Worm (Caenorhabditis elegans) whole organism, mixed stage, embryonic: ENCODE measurements around the gene C17E7.4.

ENCODE experiments used
- M03D4.4 ChIP-seq: sonication (generic microtip); optimal IDR thresholded peaks from 2 replicates; lab custom pipeline; 2017; ENCODE audit warnings: mild to moderate bottlenecking, missing genetic modification characterization, missing compliant biosample characterization
- bed-3 ChIP-seq: fragments of 200-800 bp; sonication (Bioruptor generic); optimal IDR thresholded peaks from 3 replicates; lab custom pipeline; 2018; ENCODE audit warnings: mild to moderate bottlenecking, missing genetic modification characterization, moderate library complexity, missing compliant biosample characterization
- blmp-1 ChIP-seq: fragments of 150-350 bp; optimal IDR thresholded peaks from 2 replicates; lab custom pipeline; 2014; ENCODE audit warnings: missing biosample characterization, missing genetic modification characterization
- ceh-39 ChIP-seq: fragments of 150-350 bp; optimal IDR thresholded peaks from 2 replicates; lab custom pipeline; 2014; ENCODE audit warnings: missing biosample characterization, missing genetic modification characterization
- ceh-43 ChIP-seq: fragments of 200-800 bp; sonication (Bioruptor generic); optimal IDR thresholded peaks from 2 replicates; lab custom pipeline; 2018; ENCODE audit warnings: mild to moderate bottlenecking, missing genetic modification characterization, moderate library complexity, missing compliant biosample characterization
- ceh-83 ChIP-seq: fragments of 200-800 bp; sonication (Bioruptor generic); optimal IDR thresholded peaks from 2 replicates; lab custom pipeline; 2018; ENCODE audit warnings: mild to moderate bottlenecking, missing genetic modification characterization, missing compliant biosample characterization
- ces-1 ChIP-seq: fragments of 150-350 bp; optimal IDR thresholded peaks from 2 replicates; lab custom pipeline; 2014; ENCODE audit warnings: missing biosample characterization, missing genetic modification reagents, missing genetic modification characterization
- elt-1 ChIP-seq: sonication (generic microtip); optimal IDR thresholded peaks from 2 replicates; lab custom pipeline; 2017; ENCODE audit warnings: missing genetic modification characterization, mild to moderate bottlenecking, missing compliant biosample characterization, antibody characterized with exemption, moderate library complexity, borderline replicate concordance; ENCODE audit not compliant: insufficient read depth
- elt-3 ChIP-seq: fragments of 150-350 bp; optimal IDR thresholded peaks from 2 replicates; lab custom pipeline; 2014; ENCODE audit warnings: missing biosample characterization, missing genetic modification characterization
- ham-2 ChIP-seq: fragments of 200-800 bp; sonication (Bioruptor generic); optimal IDR thresholded peaks from 2 replicates; lab custom pipeline; 2018; ENCODE audit warnings: mild to moderate bottlenecking, missing genetic modification characterization, missing compliant biosample characterization
- hlh-1 ChIP-seq: fragments of 150-350 bp; optimal IDR thresholded peaks from 2 replicates; lab custom pipeline; 2014; ENCODE audit warnings: missing biosample characterization, missing genetic modification reagents, missing genetic modification characterization
- lin-13 ChIP-seq: fragments of 150-350 bp; optimal IDR thresholded peaks from 2 replicates; lab custom pipeline; 2014; ENCODE audit warnings: missing biosample characterization, missing genetic modification characterization
- lsy-2 ChIP-seq: fragments of 150-350 bp; optimal IDR thresholded peaks from 2 replicates; lab custom pipeline; 2014; ENCODE audit warnings: missing biosample characterization, missing genetic modification characterization
- mab-5 ChIP-seq: fragments of 150-350 bp; optimal IDR thresholded peaks from 2 replicates; lab custom pipeline; 2014; ENCODE audit warnings: missing biosample characterization, missing genetic modification characterization
- mep-1 ChIP-seq: fragments of 150-350 bp; optimal IDR thresholded peaks from 2 replicates; lab custom pipeline; 2017; ENCODE audit warnings: missing biosample characterization, missing genetic modification reagents, missing genetic modification characterization, inconsistent platforms
- mls-2 ChIP-seq: sonication (generic microtip); optimal IDR thresholded peaks from 2 replicates; lab custom pipeline; 2016; ENCODE audit warnings: mild to moderate bottlenecking, missing genetic modification characterization, moderate library complexity, missing compliant biosample characterization
- nhr-12 ChIP-seq: fragments of 150-350 bp; optimal IDR thresholded peaks from 2 replicates; lab custom pipeline; 2014; ENCODE audit warnings: missing biosample characterization, missing genetic modification characterization
- nhr-2 ChIP-seq: fragments of 150-350 bp; optimal IDR thresholded peaks from 2 replicates; lab custom pipeline; 2014; ENCODE audit warnings: missing biosample characterization, missing genetic modification characterization
- nhr-237 ChIP-seq: fragments of 150-350 bp; optimal IDR thresholded peaks from 2 replicates; lab custom pipeline; 2014; ENCODE audit warnings: missing biosample characterization, missing genetic modification characterization
- nhr-28 ChIP-seq: fragments of 150-350 bp; optimal IDR thresholded peaks from 2 replicates; lab custom pipeline; 2014; ENCODE audit warnings: missing biosample characterization, missing genetic modification characterization
- nhr-76 ChIP-seq: sonication (generic microtip); optimal IDR thresholded peaks from 2 replicates; lab custom pipeline; 2017; ENCODE audit warnings: missing biosample characterization, missing genetic modification characterization
- pha-4 ChIP-seq: fragments of 150-350 bp; optimal IDR thresholded peaks from 2 replicates; lab custom pipeline; 2018; ENCODE audit warnings: missing biosample characterization, missing genetic modification reagents, missing genetic modification characterization
- sem-2 ChIP-seq: fragments of 200-800 bp; sonication (Bioruptor generic); optimal IDR thresholded peaks from 2 replicates; lab custom pipeline; 2018; ENCODE audit warnings: mild to moderate bottlenecking, missing genetic modification characterization, missing compliant biosample characterization
- snpc-4 ChIP-seq: fragments of 150-350 bp; optimal IDR thresholded peaks from 2 replicates; lab custom pipeline; 2014; ENCODE audit warnings: missing biosample characterization, missing genetic modification characterization
- sptf-1 ChIP-seq: sonication (generic microtip); optimal IDR thresholded peaks from 2 replicates; lab custom pipeline; 2017; ENCODE audit warnings: mild to moderate bottlenecking, missing genetic modification characterization, moderate library complexity, missing compliant biosample characterization
- tbx-8 ChIP-seq: fragments of 200-800 bp; sonication (Bioruptor generic); optimal IDR thresholded peaks from 2 replicates; lab custom pipeline; 2018; ENCODE audit warnings: mild to moderate bottlenecking, missing genetic modification characterization, moderate library complexity, missing compliant biosample characterization
- unc-120 ChIP-seq: sonication (generic microtip); optimal IDR thresholded peaks from 2 replicates; lab custom pipeline; 2017; ENCODE audit warnings: missing genetic modification characterization, missing compliant biosample characterization; ENCODE audit not compliant: poor library complexity, severe bottlenecking
- unc-39 ChIP-seq: fragments of 150-350 bp; optimal IDR thresholded peaks from 2 replicates; lab custom pipeline; 2014; ENCODE audit warnings: missing biosample characterization, missing genetic modification characterization
- unc-62 ChIP-seq: fragments of 150-350 bp; optimal IDR thresholded peaks from 2 replicates; lab custom pipeline; 2014; ENCODE audit warnings: missing biosample characterization, missing genetic modification reagents, missing genetic modification characterization
- zip-8 ChIP-seq: fragments of 150-350 bp; optimal IDR thresholded peaks from 2 replicates; lab custom pipeline; 2014; ENCODE audit warnings: missing biosample characterization, missing genetic modification characterization

The C17E7.4 gene

DNA sequence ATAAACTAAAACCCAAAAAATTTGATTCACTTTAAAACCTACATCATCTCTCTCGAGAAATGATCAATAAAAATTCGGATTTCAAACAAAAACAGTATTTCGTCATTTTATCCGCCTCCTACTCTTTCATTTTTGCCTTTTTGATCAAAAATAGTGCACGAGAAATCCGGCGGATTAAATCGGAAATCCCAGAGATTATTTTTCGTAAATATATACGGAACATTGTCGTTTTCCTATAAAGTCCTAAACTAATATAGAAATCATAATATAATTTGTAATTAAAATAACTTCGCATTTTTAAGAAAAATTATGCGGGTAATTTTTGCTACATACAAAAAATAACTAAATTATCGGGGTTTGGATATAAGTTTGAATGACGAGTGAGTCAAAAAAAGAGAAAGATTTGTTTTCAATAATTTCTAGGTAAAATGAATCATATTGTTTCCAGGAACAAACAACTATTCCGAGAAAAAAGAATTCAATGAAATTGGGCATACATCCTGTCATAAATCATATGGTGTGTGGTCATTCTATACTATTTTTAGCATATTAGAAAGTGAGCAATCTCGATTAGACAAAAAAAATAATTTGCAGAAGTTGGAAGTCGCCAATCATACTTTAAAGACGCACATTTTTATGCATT, 18.4 kb upstream of the C17E7.4 start, which contains the start of gene nhr-158:
Gene nhr-158, minus strand, starts transcription at position 51 of the 643 bp plus-strand sequence.
- TF ChIP-seq mep-1 (tag; lab: Kevin White, UChicago) = no peak
- TF ChIP-seq nhr-237 (tag; lab: Kevin White, UChicago) = no peak
- no peak for TF ChIP-seq nhr-12 (tag; lab: Kevin White, UChicago)

DNA sequence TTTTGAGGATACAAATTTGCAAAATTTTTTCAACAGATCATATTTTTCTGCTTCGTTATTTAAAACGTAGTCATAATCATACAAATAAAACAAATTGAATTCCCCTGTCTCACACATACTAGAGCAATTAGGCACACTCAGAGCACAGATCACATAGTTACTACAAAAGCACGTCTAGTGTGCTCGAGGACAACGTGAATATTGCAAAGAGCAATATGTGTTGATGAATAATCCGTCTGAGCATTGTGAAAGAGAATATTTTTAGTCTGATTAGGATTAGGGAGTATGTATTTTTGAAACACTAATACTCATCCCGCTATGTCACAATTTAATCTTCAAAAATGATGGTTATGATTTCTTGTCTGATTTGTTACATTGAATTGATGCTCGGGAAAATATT, 15.4 kb upstream of the C17E7.4 start:
- TF ChIP-seq mep-1 (tag; lab: Kevin White, UChicago) = no peak
- no peak for TF ChIP-seq bed-3 (GFP tag; lab: Kevin White, UChicago)
- TF ChIP-seq lin-13 = no peak
- TF ChIP-seq unc-62 (GFP tag; lab: Kevin White, UChicago) = no peak
- no peak for TF ChIP-seq pha-4
- TF ChIP-seq nhr-2 = no peak
- TF ChIP-seq tbx-8 (GFP tag; lab: Kevin White, UChicago) = no peak
- TF ChIP-seq ceh-83 (GFP tag; lab: Kevin White, UChicago) = no peak
- no peak for TF ChIP-seq snpc-4 (tag; lab: Kevin White, UChicago)
- no peak for TF ChIP-seq mls-2 (tag; lab: Kevin White, UChicago)
- TF ChIP-seq zip-8 (tag; lab: Kevin White, UChicago) = no peak
- no peak for TF ChIP-seq sptf-1
- TF ChIP-seq ceh-39 (tag; lab: Kevin White, UChicago) = no peak

DNA sequence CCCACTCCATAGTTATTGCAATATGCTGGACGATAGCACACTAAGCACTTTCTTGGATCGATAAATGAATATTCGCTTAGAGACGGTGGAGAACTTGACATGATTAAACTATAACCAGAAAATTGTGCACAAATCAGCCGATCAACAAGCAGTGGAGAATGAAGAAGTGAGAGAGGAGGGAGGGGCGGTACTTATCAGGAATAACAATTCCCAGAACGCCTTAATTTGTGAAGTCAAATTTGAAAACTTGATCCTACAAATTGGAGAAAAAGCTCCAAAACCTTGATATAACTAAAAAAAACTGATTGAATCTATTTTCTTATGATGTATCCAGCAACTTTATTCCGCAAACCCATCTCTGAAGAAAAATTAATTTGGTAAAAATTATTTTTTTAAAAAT, 14.4 kb upstream of the C17E7.4 start, which contains the start of gene nhr-159:
Gene nhr-159, minus strand, starts transcription at position 101 of the 400 bp plus-strand sequence.
- no peak for TF ChIP-seq pha-4
- TF ChIP-seq mls-2 (tag; lab: Kevin White, UChicago) = no peak
- TF ChIP-seq nhr-2 = no peak
- no peak for TF ChIP-seq tbx-8 (GFP tag; lab: Kevin White, UChicago)
- TF ChIP-seq sptf-1 = no peak
- TF ChIP-seq lsy-2 (tag; lab: Kevin White, UChicago) = no peak
- no peak for TF ChIP-seq nhr-76
- no peak for TF ChIP-seq elt-3 (tag; lab: Kevin White, UChicago)
- no peak for TF ChIP-seq mab-5 (tag; lab: Kevin White, UChicago)
- no peak for TF ChIP-seq ceh-39 (tag; lab: Kevin White, UChicago)
- TF ChIP-seq ceh-43 (GFP tag; lab: Kevin White, UChicago) = no peak
- no peak for TF ChIP-seq ces-1
- no peak for TF ChIP-seq blmp-1
- no peak for TF ChIP-seq M03D4.4 (tag; lab: Kevin White, UChicago)
- no peak for TF ChIP-seq mep-1 (tag; lab: Kevin White, UChicago)
- no peak for TF ChIP-seq sem-2 (GFP tag; lab: Kevin White, UChicago)

DNA sequence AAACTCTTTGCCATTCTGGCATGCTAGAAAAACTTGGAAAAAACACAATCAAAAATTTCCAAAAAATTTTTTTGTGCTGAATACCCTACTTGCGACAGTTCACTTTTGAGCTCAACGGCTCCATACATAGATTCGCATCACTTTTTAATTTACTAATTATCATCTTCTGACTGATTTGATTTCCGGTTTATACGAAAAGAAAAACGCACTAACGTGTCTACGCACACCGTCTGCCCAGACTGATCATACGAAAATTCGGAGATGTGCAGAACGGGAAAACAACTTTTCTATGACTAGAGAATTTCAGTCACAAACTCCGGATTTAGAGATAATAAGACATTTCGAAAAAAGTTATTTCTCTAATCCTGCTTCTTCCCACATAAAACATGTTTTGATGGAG, 8.1 kb upstream of the C17E7.4 start:
- TF ChIP-seq ham-2 = no peak

DNA sequence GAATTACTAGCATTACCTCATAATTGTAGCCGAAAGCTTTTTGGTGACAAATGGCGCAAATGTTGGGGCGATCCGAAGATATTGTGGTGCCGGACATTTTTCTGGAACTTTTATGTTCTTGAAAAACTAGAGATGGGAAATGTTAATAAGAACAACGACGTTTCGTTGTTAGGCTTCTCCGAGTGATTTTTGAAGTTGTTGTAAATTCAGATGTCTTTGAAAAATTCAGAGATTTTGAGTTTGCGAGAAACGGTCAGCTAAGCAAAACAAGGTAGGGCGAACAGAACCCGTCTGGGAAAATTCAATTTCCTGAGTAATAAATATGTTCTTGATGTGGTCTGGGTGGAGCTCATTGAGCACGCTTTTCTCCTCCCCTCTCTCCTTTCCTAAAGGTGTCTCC, 6.5 kb upstream of the C17E7.4 start, which contains the start of gene nhr-124:
Gene nhr-124, minus strand, starts transcription at position 101 of the 400 bp plus-strand sequence.
- no peak for TF ChIP-seq ces-1
- no peak for TF ChIP-seq M03D4.4 (tag; lab: Kevin White, UChicago)
- TF ChIP-seq nhr-2 = no peak
- TF ChIP-seq unc-62 (GFP tag; lab: Kevin White, UChicago) = no peak
- no peak for TF ChIP-seq elt-1 (tag; lab: Kevin White, UChicago)
- no peak for TF ChIP-seq lin-13
- no peak for TF ChIP-seq unc-120 (tag; lab: Kevin White, UChicago)
- TF ChIP-seq bed-3 (GFP tag; lab: Kevin White, UChicago) = no peak
- no peak for TF ChIP-seq nhr-76
- no peak for TF ChIP-seq elt-3 (tag; lab: Kevin White, UChicago)
- TF ChIP-seq ham-2 = no peak
- TF ChIP-seq nhr-28 (tag; lab: Kevin White, UChicago) = no peak
- TF ChIP-seq pha-4 = no peak
- TF ChIP-seq unc-39 (tag; lab: Kevin White, UChicago) = no peak

DNA sequence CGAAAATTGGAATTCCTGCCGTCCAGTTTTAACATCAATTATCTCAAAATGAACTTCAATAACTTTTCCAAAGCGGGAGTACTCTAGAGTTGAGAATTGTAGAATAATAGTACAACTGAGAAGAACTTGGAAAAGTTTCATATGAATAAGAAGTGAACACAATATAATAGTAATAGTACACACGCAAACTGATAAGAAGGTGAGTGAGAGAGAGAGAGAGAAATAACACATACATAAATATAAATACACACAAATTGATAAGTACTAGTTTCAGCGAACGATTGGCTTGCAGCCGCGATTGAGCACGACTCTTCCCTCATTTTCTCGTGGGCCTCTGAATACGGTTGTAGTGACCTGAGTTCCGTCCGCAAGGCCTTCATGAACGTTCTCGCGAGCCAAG, 3.5 kb upstream of the C17E7.4 start, which contains the start of gene C17E7.13:
Gene C17E7.13, minus strand, starts transcription at position 176 of the 400 bp plus-strand sequence.
- TF ChIP-seq ces-1 (no peak), M03D4.4 (tag; lab: Kevin White, UChicago) (no peak), ceh-83 (GFP tag; lab: Kevin White, UChicago) (no peak), unc-120 (tag; lab: Kevin White, UChicago) (no peak), blmp-1 (no peak), pha-4 (no peak), nhr-76 (no peak), ceh-39 (tag; lab: Kevin White, UChicago) (no peak), nhr-28 (tag; lab: Kevin White, UChicago) (no peak), lin-13 (no peak), nhr-2 (no peak), tbx-8 (GFP tag; lab: Kevin White, UChicago) (no peak), mab-5 (tag; lab: Kevin White, UChicago) (no peak), hlh-1 (no peak), unc-62 (GFP tag; lab: Kevin White, UChicago) (no peak), mls-2 (tag; lab: Kevin White, UChicago) (no peak)
